Fruit fly (Drosophila melanogaster) whole organism, embryonic: Measurements from ENCODE around the gene Ugt36D1.
A peak's percentile ranks its signal among the peaks of the same experiment; 100 is the strongest.

ENCODE experiments used
- Awh ChIP-seq: fragments of 200-800 bp; sonication (Bioruptor generic); IDR thresholded peaks from 2 replicates; pipeline ENCODE4, ENCODE4 v1.3.6; 2022; ENCODE audit warnings: missing biosample characterization, missing genetic modification characterization
- B-H2 ChIP-seq: fragments of 200-800 bp; sonication (Bioruptor generic); optimal IDR thresholded peaks from 2 replicates; lab custom pipeline; 2018; ENCODE audit warnings: missing biosample characterization, mild to moderate bottlenecking, missing genetic modification characterization
- Blimp-1 ChIP-seq: fragments of 200-800 bp; sonication (Bioruptor generic); optimal IDR thresholded peaks from 3 replicates; lab custom pipeline; 2018; ENCODE audit warnings: missing biosample characterization, missing genetic modification characterization, mild to moderate bottlenecking, moderate library complexity, missing genetic modification reagents
- CG10543 ChIP-seq: fragments of 200-800 bp; sonication (Bioruptor generic); optimal IDR thresholded peaks from 3 replicates; lab custom pipeline; 2017; ENCODE audit warnings: missing biosample characterization, mild to moderate bottlenecking, missing genetic modification characterization, moderate library complexity
- CG11247 ChIP-seq: fragments of 200-800 bp; sonication (Bioruptor generic); IDR thresholded peaks from 2 replicates; pipeline ENCODE4 v1.3.6; 2022; ENCODE audit warnings: missing biosample characterization, missing genetic modification characterization
- CG11696 ChIP-seq: fragments of 200-800 bp; sonication (Bioruptor generic); IDR thresholded peaks from 2 replicates; pipeline ENCODE4 v1.3.6; 2022; ENCODE audit warnings: missing biosample characterization, missing genetic modification characterization
- CG13894 ChIP-seq: fragments of 200-800 bp; sonication (Bioruptor generic); optimal IDR thresholded peaks from 3 replicates; lab custom pipeline; 2018; ENCODE audit warnings: missing biosample characterization, mild to moderate bottlenecking, missing genetic modification characterization, moderate library complexity
- CG16813 ChIP-seq: fragments of 200-800 bp; sonication (Bioruptor generic); IDR thresholded peaks from 3 replicates; pipeline ENCODE4 v1.3.6; 2022; ENCODE audit warnings: missing biosample characterization, missing genetic modification characterization; ENCODE audit not compliant: partially characterized antibody
- CG17359 ChIP-seq: fragments of 200-800 bp; sonication (Bioruptor generic); optimal IDR thresholded peaks from 3 replicates; lab custom pipeline; 2018; ENCODE audit warnings: missing biosample characterization, mild to moderate bottlenecking, missing genetic modification characterization, moderate library complexity
- CG18011 ChIP-seq: fragments of 200-800 bp; sonication (Bioruptor generic); optimal IDR thresholded peaks from 2 replicates; lab custom pipeline; 2017; ENCODE audit warnings: missing biosample characterization, missing genetic modification characterization, mild to moderate bottlenecking, moderate library complexity, missing genotype
- CG18476 ChIP-seq: fragments of 200-800 bp; sonication (Bioruptor generic); optimal IDR thresholded peaks from 2 replicates; lab custom pipeline; 2016; ENCODE audit warnings: missing biosample characterization, mild to moderate bottlenecking, missing genetic modification characterization
- CG31224 ChIP-seq: fragments of 200-800 bp; sonication (Bioruptor generic); IDR thresholded peaks from 2 replicates; pipeline ENCODE4 v1.3.6; 2022; ENCODE audit warnings: missing biosample characterization, missing genetic modification characterization
- CG32767 ChIP-seq: fragments of 200-800 bp; sonication (Bioruptor generic); IDR thresholded peaks from 2 replicates; pipeline ENCODE4 v1.3.6; 2022; ENCODE audit warnings: missing biosample characterization, missing genetic modification characterization
- CG32772 ChIP-seq: fragments of 200-800 bp; sonication (Bioruptor generic); IDR thresholded peaks from 2 replicates; pipeline ENCODE4 v1.3.6; 2022; ENCODE audit warnings: missing biosample characterization, missing genetic modification characterization
- CG4328 ChIP-seq: fragments of 200-800 bp; sonication (Bioruptor generic); optimal IDR thresholded peaks from 3 replicates; lab custom pipeline; 2017; ENCODE audit warnings: missing biosample characterization, missing genetic modification reagents, missing genetic modification characterization
- CG7271 ChIP-seq: fragments of 200-800 bp; sonication (Bioruptor generic); optimal IDR thresholded peaks from 2 replicates; lab custom pipeline; 2018; ENCODE audit warnings: missing biosample characterization, mild to moderate bottlenecking, missing genetic modification characterization, moderate library complexity
- CG7963 ChIP-seq: fragments of 200-800 bp; sonication (Bioruptor generic); IDR thresholded peaks from 3 replicates; pipeline ENCODE4 v1.3.6; 2022; ENCODE audit warnings: missing biosample characterization, missing genetic modification characterization; ENCODE audit not compliant: partially characterized antibody
- CG9727 ChIP-seq: fragments of 200-800 bp; sonication (Bioruptor generic); optimal IDR thresholded peaks from 3 replicates; lab custom pipeline; 2017; ENCODE audit warnings: missing biosample characterization, mild to moderate bottlenecking, missing genetic modification characterization
- CG9932 ChIP-seq: fragments of 200-800 bp; sonication (Bioruptor generic); IDR thresholded peaks from 2 replicates; pipeline ENCODE4 v1.3.6; 2022; ENCODE audit warnings: missing biosample characterization, missing genetic modification characterization
- Dbx ChIP-seq: fragments of 200-800 bp; sonication (Bioruptor generic); IDR thresholded peaks from 3 replicates; pipeline ENCODE4 v1.3.6; 2022; ENCODE audit warnings: missing biosample characterization, missing genetic modification characterization
- Eip74EF ChIP-seq, 2 experiments: fragments of 200-800 bp in 1 of 2; fragments of >200 bp in 1 of 2; sonication (Bioruptor generic) in 1 of 2; optimal IDR thresholded peaks; 2 replicates each; lab custom pipeline; 2017 to 2019; ENCODE audit warnings: missing biosample characterization in 2 of 2, missing genetic modification characterization in 2 of 2, mild to moderate bottlenecking in 1 of 2, moderate library complexity in 1 of 2
- Fer2 ChIP-seq: fragments of 200-800 bp; sonication (Bioruptor generic); optimal IDR thresholded peaks from 2 replicates; lab custom pipeline; 2018; ENCODE audit warnings: missing biosample characterization, mild to moderate bottlenecking, missing genetic modification characterization, moderate library complexity
- HHEX ChIP-seq: fragments of 200-800 bp; sonication (Bioruptor generic); optimal IDR thresholded peaks from 3 replicates; lab custom pipeline; 2017; ENCODE audit warnings: missing biosample characterization, mild to moderate bottlenecking, missing genetic modification characterization, missing genetic modification reagents
- Med ChIP-seq: fragments of 200-800 bp; sonication (Bioruptor generic); peaks from one replicate; lab custom pipeline; 2016; ENCODE audit warnings: missing biosample characterization, missing genetic modification characterization, mild to moderate bottlenecking, inconsistent platforms, moderate library complexity
- Mrtf ChIP-seq: fragments of 200-800 bp; sonication (Bioruptor generic); IDR thresholded peaks from 3 replicates; pipeline ENCODE4 v1.3.6; 2022; ENCODE audit warnings: missing biosample characterization, missing genetic modification characterization
- Nf-YB ChIP-seq: fragments of 200-800 bp; sonication (Bioruptor generic); optimal IDR thresholded peaks from 3 replicates; lab custom pipeline; 2019; ENCODE audit warnings: missing biosample characterization, mild to moderate bottlenecking, missing genetic modification characterization, moderate library complexity
- Nf-YC ChIP-seq: fragments of 200-800 bp; optimal IDR thresholded peaks from 3 replicates; lab custom pipeline; 2019; ENCODE audit warnings: missing biosample characterization, mild to moderate bottlenecking, missing genetic modification characterization, moderate library complexity
- TFAM ChIP-seq: fragments of 200-800 bp; sonication (Bioruptor generic); optimal IDR thresholded peaks from 2 replicates; lab custom pipeline; 2017; ENCODE audit warnings: missing biosample characterization, missing genetic modification characterization, inconsistent platforms
- Xrp1 ChIP-seq: fragments of 200-800 bp; sonication (Bioruptor generic); IDR thresholded peaks from 2 replicates; pipeline ENCODE4 v1.3.6; 2022; ENCODE audit warnings: missing biosample characterization, missing genetic modification characterization
- aop ChIP-seq: fragments of 200-800 bp; sonication (Bioruptor generic); IDR thresholded peaks from 2 replicates; pipeline ENCODE4 v1.3.6; 2022; ENCODE audit warnings: missing biosample characterization, missing genetic modification characterization
- bcd ChIP-seq: fragments of 200-800 bp; sonication (Bioruptor generic); optimal IDR thresholded peaks from 2 replicates; lab custom pipeline; 2017; ENCODE audit warnings: missing biosample characterization, mild to moderate bottlenecking, missing genetic modification characterization
- cg ChIP-seq: fragments of 200-800 bp; sonication (Bioruptor generic); optimal IDR thresholded peaks from 3 replicates; lab custom pipeline; 2019; ENCODE audit warnings: missing biosample characterization, mild to moderate bottlenecking, missing genetic modification characterization, moderate library complexity
- crol ChIP-seq: fragments of 200-800 bp; sonication (Bioruptor generic); IDR thresholded peaks from 2 replicates; pipeline ENCODE4 v1.3.6; 2022; ENCODE audit warnings: missing biosample characterization, missing genetic modification characterization
- dati ChIP-seq: fragments of 200-800 bp; sonication (Bioruptor generic); IDR thresholded peaks from 2 replicates; pipeline ENCODE4 v1.3.6; 2022; ENCODE audit warnings: missing biosample characterization, missing genetic modification characterization
- disco-r ChIP-seq: fragments of 200-800 bp; sonication (Bioruptor generic); optimal IDR thresholded peaks from 2 replicates; lab custom pipeline; 2016; ENCODE audit warnings: missing biosample characterization, missing genetic modification characterization
- dmrt11E ChIP-seq: fragments of 200-800 bp; sonication (Bioruptor generic); optimal IDR thresholded peaks from 3 replicates; lab custom pipeline; 2018; ENCODE audit warnings: missing biosample characterization, mild to moderate bottlenecking, missing genetic modification characterization, moderate library complexity
- dysf ChIP-seq: fragments of 200-800 bp; sonication (Bioruptor generic); IDR thresholded peaks from 3 replicates; pipeline ENCODE4 v1.3.6; 2022; ENCODE audit warnings: missing biosample characterization, missing genetic modification characterization
- ewg ChIP-seq: fragments of 200-800 bp; sonication (Bioruptor generic); optimal IDR thresholded peaks from 3 replicates; lab custom pipeline; 2017; ENCODE audit warnings: mild to moderate bottlenecking, missing biosample characterization, missing genetic modification reagents, missing genetic modification characterization
- gce ChIP-seq: fragments of 200-800 bp; sonication (Bioruptor generic); IDR thresholded peaks from 3 replicates; pipeline ENCODE4 v1.3.6; 2022; ENCODE audit warnings: missing biosample characterization, missing genetic modification characterization
- grau ChIP-seq: fragments of 200-800 bp; optimal IDR thresholded peaks from 3 replicates; lab custom pipeline; 2019; ENCODE audit warnings: missing biosample characterization, mild to moderate bottlenecking, missing genetic modification characterization, moderate library complexity
- grn ChIP-seq: fragments of 200-800 bp; sonication (Bioruptor generic); optimal IDR thresholded peaks from 3 replicates; lab custom pipeline; 2017; ENCODE audit warnings: missing biosample characterization, missing genetic modification characterization
- gsb-n ChIP-seq: fragments of 200-800 bp; sonication (Bioruptor generic); optimal IDR thresholded peaks from 3 replicates; lab custom pipeline; 2018; ENCODE audit warnings: missing biosample characterization, mild to moderate bottlenecking, missing genetic modification characterization
- jing ChIP-seq: fragments of 200-800 bp; sonication (Bioruptor generic); optimal IDR thresholded peaks from 2 replicates; lab custom pipeline; 2018; ENCODE audit warnings: missing biosample characterization, mild to moderate bottlenecking, missing genetic modification characterization
- kah ChIP-seq: fragments of 200-800 bp; sonication (Bioruptor generic); optimal IDR thresholded peaks from 2 replicates; lab custom pipeline; 2018; ENCODE audit warnings: missing biosample characterization, mild to moderate bottlenecking, missing genetic modification characterization
- nom ChIP-seq: fragments of 200-800 bp; sonication (Bioruptor generic); optimal IDR thresholded peaks from 2 replicates; lab custom pipeline; 2017; ENCODE audit warnings: missing biosample characterization, missing genetic modification characterization, mild to moderate bottlenecking, moderate library complexity, missing genetic modification reagents
- prd ChIP-seq, 3 experiments: fragments of >200 bp in 2 of 3; fragments of 200-800 bp in 1 of 3; sonication (Bioruptor generic) in 1 of 3; optimal IDR thresholded peaks in 2 of 3; IDR thresholded peaks in 1 of 3; 2 replicates in 2 of 3; 3 replicates in 1 of 3; pipeline versions ENCODE4 v1.3.6 to Lab custom; 2017 to 2022; ENCODE audit warnings: missing biosample characterization in 1 of 3, missing genetic modification characterization in 1 of 3
- pros ChIP-seq: fragments of 200-800 bp; sonication (Bioruptor generic); optimal IDR thresholded peaks from 3 replicates; lab custom pipeline; 2019; ENCODE audit warnings: missing biosample characterization, mild to moderate bottlenecking, missing genetic modification characterization, moderate library complexity
- tx ChIP-seq: fragments of 200-800 bp; sonication (Bioruptor generic); optimal IDR thresholded peaks from 2 replicates; lab custom pipeline; 2016; ENCODE audit warnings: missing biosample characterization, missing genetic modification characterization
- unc-4 ChIP-seq: fragments of 200-800 bp; sonication (Bioruptor generic); IDR thresholded peaks from 2 replicates; pipeline ENCODE4 v1.3.6; 2022; ENCODE audit warnings: missing biosample characterization, missing genetic modification characterization; ENCODE audit not compliant: partially characterized antibody

Gene Ugt36D1

dm6 chr2L:18864981-18865380 lies 41.6 kb downstream of the Ugt36D1 start:
- TF ChIP-seq Med (GFP tag; lab: Kevin White, UChicago) (peak; percentile 37), kah (no peak), CG10543 (peak; percentile 49), Blimp-1 (GFP tag; lab: Kevin White, UChicago) (peak; percentile 20), CG7963 (GFP tag; lab: Robert Waterston, UW) (0 out of 3 replicates have a peak, but pooled peaks have one; percentile 3), CG9932 (GFP tag; lab: Robert Waterston, UW) (0 out of 2 replicates have a peak, but pooled peaks have one; percentile 21), dysf (no peak)

- TF ChIP-seq ewg (GFP tag; lab: Kevin White, UChicago), result no peak
- no peak for TF ChIP-seq pros (GFP tag; lab: Kevin White, UChicago)
- TF ChIP-seq dati (GFP tag; lab: Robert Waterston, UW), result no peak
- TF ChIP-seq gsb-n (tag; lab: Kevin White, UChicago), result no peak
- TF ChIP-seq CG13894 (tag; lab: Kevin White, UChicago), result no peak
- TF ChIP-seq aop (GFP tag; lab: Robert Waterston, UW), result no peak
- peak; percentile 5 for TF ChIP-seq nom (GFP tag; lab: Kevin White, UChicago)
- TF ChIP-seq CG18476 (GFP tag; lab: Kevin White, UChicago), result no peak
- no peak for TF ChIP-seq Xrp1 (GFP tag; lab: Robert Waterston, UW)
- TF ChIP-seq CG7271 (tag; lab: Kevin White, UChicago), result no peak
- TF ChIP-seq Nf-YC, result peak; percentile 52
- TF ChIP-seq dmrt11E (tag; lab: Kevin White, UChicago), result no peak
- TF ChIP-seq Eip74EF (GFP tag; optimal IDR thresholded peaks at IDR 0.05; lab: Kevin White, UChicago), result no peak
- TF ChIP-seq CG32772, result peak; percentile 75
- TF ChIP-seq disco-r, result no peak
- no peak for TF ChIP-seq CG18011 (GFP tag; lab: Kevin White, UChicago)
- peak; percentile 63; the same call in 1 of the 2 replicates for TF ChIP-seq CG32767
- TF ChIP-seq HHEX (GFP tag; lab: Kevin White, UChicago), result no peak
- TF ChIP-seq bcd, result no peak
- TF ChIP-seq CG11696 (GFP tag; lab: Robert Waterston, UW), result no peak
- TF ChIP-seq B-H2 (GFP tag; lab: Kevin White, UChicago), result no peak
- TF ChIP-seq gce (GFP tag; lab: Robert Waterston, UW), result no peak
- TF ChIP-seq CG9727 (GFP tag; lab: Kevin White, UChicago), result no peak
- TF ChIP-seq CG11247 (GFP tag; lab: Robert Waterston, UW), result no peak
- no peak for TF ChIP-seq jing (GFP tag; lab: Kevin White, UChicago)
- no peak for TF ChIP-seq prd (optimal IDR thresholded peaks at IDR 0.05; lab: Kevin White, UChicago)
- TF ChIP-seq prd (GFP tag; IDR thresholded peaks at IDR 0.05; lab: Robert Waterston, UW), result no peak
- no peak for TF ChIP-seq tx (GFP tag; lab: Kevin White, UChicago)
- no peak for TF ChIP-seq CG31224
- peak; percentile 38 for TF ChIP-seq grn (GFP tag; lab: Kevin White, UChicago)
- TF ChIP-seq cg, result peak; percentile 36
- TF ChIP-seq Mrtf, result no peak
- no peak for TF ChIP-seq CG17359
- peak; percentile 68 for TF ChIP-seq Nf-YB (GFP tag; lab: Kevin White, UChicago)
- TF ChIP-seq CG16813 (GFP tag; lab: Robert Waterston, UW), result no peak
- TF ChIP-seq grau, result no peak
- no peak for TF ChIP-seq unc-4
- TF ChIP-seq CG4328 (GFP tag; lab: Kevin White, UChicago), result no peak
- peak; percentile 75 for TF ChIP-seq crol (GFP tag; lab: Robert Waterston, UW)
- TF ChIP-seq Dbx (GFP tag; lab: Robert Waterston, UW), result no peak
- no peak for TF ChIP-seq TFAM (GFP tag; lab: Kevin White, UChicago)
- no peak for TF ChIP-seq Awh (GFP tag; lab: Robert Waterston, UW)
- no peak for TF ChIP-seq Fer2 (tag; lab: Kevin White, UChicago)
Observed at dm6 chr2L:18866582-18866981, 43.2 kb downstream of the Ugt36D1 start.
